Worm (Caenorhabditis elegans): ENCODE measurements around the gene nkat-3.

nkat-3 gene

ce11 chrX:15468657-15469056 lies 27.1 kb downstream of the nkat-3 start:
- TF ChIP-seq egl-43 (GFP tag; IDR thresholded peaks at IDR 0.05) (0 out of 2 replicates have a peak, but pooled peaks have one; percentile 10), ceh-20 (GFP tag; IDR thresholded peaks at IDR 0.05) (no peak), Y75B8A.6 (GFP tag; IDR thresholded peaks at IDR 0.05) (no peak), snpc-1.2 (GFP tag; IDR thresholded peaks at IDR 0.05) (0 out of 2 replicates have a peak, but pooled peaks have one; percentile 42), ztf-7 (tag; optimal IDR thresholded peaks at IDR 0.05) (no peak), set-16 (GFP tag; IDR thresholded peaks at IDR 0.05) (peak; percentile 52), Y5F2A.4 (GFP tag; optimal IDR thresholded peaks at IDR 0.05) (no peak), F49E8.2 (tag; optimal IDR thresholded peaks at IDR 0.05; ENCODE audit: borderline replicate concordance) (no peak), attf-4 (tag; optimal IDR thresholded peaks at IDR 0.05) (no peak)

- no peak for TF ChIP-seq D1046.2 (GFP tag; IDR thresholded peaks at IDR 0.05)
- peak; percentile 6 for TF ChIP-seq nhr-48 (tag; optimal IDR thresholded peaks at IDR 0.05)
These were observed 28.5 kb downstream of the nkat-3 start for ce11 chrX:15469957-15470548.

- no peak for TF ChIP-seq cey-2 (tag; optimal IDR thresholded peaks at IDR 0.05; ENCODE audit: borderline replicate concordance, insufficient read depth)
- TF ChIP-seq ceh-28 (tag; optimal IDR thresholded peaks at IDR 0.05), result no peak
- TF ChIP-seq ama-1 (optimal IDR thresholded peaks at IDR 0.05), result no peak
- TF ChIP-seq rbr-2 (tag; optimal IDR thresholded peaks at IDR 0.05), result no peak
- no peak for TF ChIP-seq pha-4 (GFP tag; IDR thresholded peaks at IDR 0.05)
- no peak for TF ChIP-seq pha-4 (tag; optimal IDR thresholded peaks at IDR 0.05)
- no peak for TF ChIP-seq php-3 (GFP tag; IDR thresholded peaks at IDR 0.05)
- no peak for TF ChIP-seq lin-13 (GFP tag; optimal IDR thresholded peaks at IDR 0.05)
- TF ChIP-seq T26A8.4 (GFP tag; IDR thresholded peaks at IDR 0.05), result no peak
- no peak for TF ChIP-seq unc-39 (tag; optimal IDR thresholded peaks at IDR 0.05)
- TF ChIP-seq ZK337.2 (GFP tag; IDR thresholded peaks at IDR 0.05), result no peak
- no peak for TF ChIP-seq ceh-32 (tag; optimal IDR thresholded peaks at IDR 0.05; ENCODE audit: poor library complexity)
- TF ChIP-seq madf-9 (GFP tag; conservative IDR thresholded peaks at IDR 0.05), result no peak
- no peak for TF ChIP-seq tra-1 (GFP tag; IDR thresholded peaks at IDR 0.05)
- TF ChIP-seq F49E8.2 (tag; optimal IDR thresholded peaks at IDR 0.05; ENCODE audit: borderline replicate concordance), result no peak
These were observed 35.8 kb downstream of the nkat-3 start, which contains the start of gene exc-1 for ce11 chrX:15477309-15477708. Gene exc-1, minus strand, starts transcription at chrX:15477409.

- TF ChIP-seq mes-2 (tag; optimal IDR thresholded peaks at IDR 0.05; ENCODE audit: poor library complexity, severe bottlenecking) (no peak), skn-1 (tag; optimal IDR thresholded peaks at IDR 0.05) (no peak), unc-62 (GFP tag; optimal IDR thresholded peaks at IDR 0.05 in 1 of 2) (peak in 1 of 2 experiments; percentile 60), unc-62 (tag; optimal IDR thresholded peaks at IDR 0.05) (no peak), hmg-1.1 (GFP tag; IDR thresholded peaks at IDR 0.05) (no peak), mdt-29 (GFP tag; IDR thresholded peaks at IDR 0.05) (no peak), spr-3 (GFP tag; optimal IDR thresholded peaks at IDR 0.05) (no peak), T26A8.4 (GFP tag; IDR thresholded peaks at IDR 0.05) (no peak), nhr-102 (tag; optimal IDR thresholded peaks at IDR 0.05) (no peak), D1046.2 (GFP tag; IDR thresholded peaks at IDR 0.05) (no peak)
These were observed 37.2 kb downstream of the nkat-3 start, which contains the start of gene gcy-36 for ce11 chrX:15478717-15479116. Gene gcy-36, plus strand, starts transcription at chrX:15479017.

- TF ChIP-seq zfp-3 (GFP tag; conservative IDR thresholded peaks at IDR 0.05) (no peak), ZK337.2 (GFP tag; IDR thresholded peaks at IDR 0.05) (no peak), unc-39 (tag; optimal IDR thresholded peaks at IDR 0.05) (no peak), unc-62 (GFP tag; optimal IDR thresholded peaks at IDR 0.05 in 1 of 2) (peak in 1 of 2 experiments; percentile 4), unc-62 (tag; optimal IDR thresholded peaks at IDR 0.05) (no peak)
These were observed 43.7 kb downstream of the nkat-3 start for ce11 chrX:15485262-15485661.
